Worm (Caenorhabditis elegans): ENCODE results near the gene ndab-2.

ce11 chrIII:7210486-7210885, 29.9 kb downstream of the ndab-2 start:
- TF ChIP-seq klf-2 (GFP tag; conservative IDR thresholded peaks at IDR 0.05) (no peak), ztf-23 (GFP tag; IDR thresholded peaks at IDR 0.05) (no peak), cog-1 (tag; optimal IDR thresholded peaks at IDR 0.05) (no peak), ref-1 (GFP tag; conservative IDR thresholded peaks at IDR 0.05) (no peak), med-1 (GFP tag; optimal IDR thresholded peaks at IDR 0.05; ENCODE audit: insufficient read depth) (no peak), T22C8.4 (GFP tag; IDR thresholded peaks at IDR 0.05) (no peak), flt-1 (GFP tag; IDR thresholded peaks at IDR 0.05) (no peak)
